Fruit fly (Drosophila melanogaster) whole organism: ENCODE measurements around the gene mor.

Source experiments
- CG8478 ChIP-seq: fragments of >200 bp; optimal IDR thresholded peaks from 2 replicates; lab custom pipeline; 2018; ENCODE audit warnings: inconsistent platforms
- EcR ChIP-seq, 2 experiments: fragments of >200 bp; optimal IDR thresholded peaks; 2 replicates each; lab custom pipeline; 2017; ENCODE audit warnings: missing biosample characterization in 2 of 2, missing genetic modification characterization in 2 of 2, missing genetic modification reagents in 2 of 2
- pan ChIP-seq: fragments of >200 bp; optimal IDR thresholded peaks from 2 replicates; lab custom pipeline; 2017
- psq ChIP-seq: fragments of >200 bp; optimal IDR thresholded peaks from 2 replicates; lab custom pipeline; 2017
- usp ChIP-seq: fragments of >200 bp; optimal IDR thresholded peaks from 2 replicates; lab custom pipeline; 2017; ENCODE audit warnings: missing biosample characterization, missing genetic modification characterization, mixed read lengths

DNA sequence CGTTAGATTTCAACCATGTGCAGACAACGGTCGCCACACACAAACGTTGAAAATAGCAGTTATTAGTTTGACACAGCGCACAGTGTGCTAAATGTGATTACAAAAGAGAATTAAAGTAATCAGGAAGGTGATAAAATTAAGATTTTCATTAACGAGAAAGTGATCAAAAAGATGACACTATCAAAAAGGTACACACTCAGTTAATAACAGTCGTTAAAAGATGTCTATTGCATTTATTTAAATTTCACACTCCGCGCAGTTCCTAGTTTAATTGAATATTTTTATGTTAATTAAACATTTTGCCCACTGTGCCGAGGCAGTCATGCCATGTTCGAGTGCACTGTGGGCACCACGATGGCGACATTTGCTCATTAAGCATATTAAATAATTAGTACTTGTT is 45.5 kb downstream of the mor start:
- no peak for TF ChIP-seq usp (GFP tag; lab: Kevin White, UChicago)
- TF ChIP-seq CG8478 (lab: Kevin White, UChicago): no peak
- TF ChIP-seq EcR (GFP tag; optimal IDR thresholded peaks at IDR 0.05; lab: Kevin White, UChicago): no peak
- TF ChIP-seq pan (lab: Kevin White, UChicago): no peak
- TF ChIP-seq psq (lab: Kevin White, UChicago): no peak
